Fruit fly (Drosophila melanogaster) whole organism, embryonic: ENCODE results near the gene CG6933.
A peak's percentile ranks its signal among the peaks of the same experiment; 100 is the strongest.

Experiments used
- Adf1 ChIP-seq: fragments of 200-800 bp; sonication (Bioruptor generic); IDR thresholded peaks from 2 replicates; pipeline ENCODE4 v1.3.6; 2022; ENCODE audit warnings: missing biosample characterization, missing genetic modification characterization
- Aef1 ChIP-seq: fragments of 200-800 bp; sonication (Bioruptor generic); IDR thresholded peaks from 3 replicates; pipeline ENCODE4 v1.3.6; 2022; ENCODE audit warnings: missing biosample characterization, missing genetic modification characterization
- Antp ChIP-seq: fragments of 200-800 bp; sonication (Bioruptor generic); optimal IDR thresholded peaks from 3 replicates; lab custom pipeline; 2016; ENCODE audit warnings: missing biosample characterization, missing genetic modification characterization
- Atf-2 ChIP-seq: fragments of 200-800 bp; sonication (Bioruptor generic); optimal IDR thresholded peaks from 2 replicates; lab custom pipeline; 2016; ENCODE audit warnings: missing biosample characterization, missing genetic modification characterization
- Atf6 ChIP-seq: fragments of 200-800 bp; sonication (Bioruptor generic); IDR thresholded peaks from 2 replicates; pipeline ENCODE4 v1.3.6; 2022; ENCODE audit warnings: missing biosample characterization, missing genetic modification characterization
- CG10209 ChIP-seq: fragments of 200-800 bp; sonication (Bioruptor generic); optimal IDR thresholded peaks from 3 replicates; lab custom pipeline; 2017; ENCODE audit warnings: missing biosample characterization, mild to moderate bottlenecking, missing genetic modification characterization, missing genetic modification reagents
- CG1024 ChIP-seq: fragments of 200-800 bp; sonication (Bioruptor generic); IDR thresholded peaks from 2 replicates; pipeline ENCODE4 v1.3.6; 2022; ENCODE audit warnings: missing biosample characterization, missing genetic modification characterization
- CG10431 ChIP-seq: fragments of 200-800 bp; sonication (Bioruptor generic); optimal IDR thresholded peaks from 3 replicates; lab custom pipeline; 2018; ENCODE audit warnings: missing biosample characterization, mild to moderate bottlenecking, missing genetic modification characterization
- CG10565 ChIP-seq: fragments of 200-800 bp; sonication (Bioruptor generic); optimal IDR thresholded peaks from 3 replicates; lab custom pipeline; 2016; ENCODE audit warnings: missing biosample characterization, mild to moderate bottlenecking, missing genetic modification characterization
- CG12155 ChIP-seq: fragments of 200-800 bp; sonication (Bioruptor generic); optimal IDR thresholded peaks from 3 replicates; lab custom pipeline; 2016; ENCODE audit warnings: missing biosample characterization, missing genetic modification characterization
- CG12391 ChIP-seq: fragments of 200-800 bp; sonication (Bioruptor generic); optimal IDR thresholded peaks from 3 replicates; lab custom pipeline; 2018; ENCODE audit warnings: missing biosample characterization, mild to moderate bottlenecking, missing genetic modification characterization, moderate library complexity
- CG12942 ChIP-seq: fragments of 200-800 bp; sonication (Bioruptor generic); optimal IDR thresholded peaks from 3 replicates; lab custom pipeline; 2016; ENCODE audit warnings: missing biosample characterization, missing genetic modification characterization
- CG2199 ChIP-seq: fragments of 200-800 bp; sonication (Bioruptor generic); IDR thresholded peaks from 3 replicates; pipeline ENCODE4 v1.3.6; 2022; ENCODE audit warnings: missing biosample characterization, missing genetic modification characterization
- CG2678 ChIP-seq: fragments of 200-800 bp; sonication (Bioruptor generic); optimal IDR thresholded peaks from 3 replicates; lab custom pipeline; 2019; ENCODE audit warnings: missing biosample characterization, mild to moderate bottlenecking, missing genetic modification characterization, moderate library complexity
- CG2875 ChIP-seq: fragments of 200-800 bp; sonication (Bioruptor generic); optimal IDR thresholded peaks from 2 replicates; lab custom pipeline; 2017; ENCODE audit warnings: missing biosample characterization, mild to moderate bottlenecking, missing genetic modification characterization, missing genetic modification reagents
- CG30020 ChIP-seq: fragments of 200-800 bp; optimal IDR thresholded peaks from 2 replicates; lab custom pipeline; 2019; ENCODE audit warnings: missing biosample characterization, mild to moderate bottlenecking, missing genetic modification characterization, moderate library complexity
- CG30403 ChIP-seq: fragments of 200-800 bp; sonication (Bioruptor generic); optimal IDR thresholded peaks from 3 replicates; lab custom pipeline; 2016; ENCODE audit warnings: missing biosample characterization, missing genetic modification characterization
- CG31224 ChIP-seq: fragments of 200-800 bp; sonication (Bioruptor generic); IDR thresholded peaks from 2 replicates; pipeline ENCODE4 v1.3.6; 2022; ENCODE audit warnings: missing biosample characterization, missing genetic modification characterization
- CG34376 ChIP-seq: fragments of 200-800 bp; sonication (Bioruptor generic); optimal IDR thresholded peaks from 2 replicates; lab custom pipeline; 2018; ENCODE audit warnings: missing biosample characterization, mild to moderate bottlenecking, missing genetic modification characterization
- CG4707 ChIP-seq: fragments of 200-800 bp; sonication (Bioruptor generic); optimal IDR thresholded peaks from 2 replicates; lab custom pipeline; 2018; ENCODE audit warnings: missing biosample characterization, mild to moderate bottlenecking, missing genetic modification characterization, moderate library complexity
- CG4730 ChIP-seq: fragments of 200-800 bp; sonication (Bioruptor generic); IDR thresholded peaks from 2 replicates; pipeline ENCODE4 v1.3.6; 2022; ENCODE audit warnings: missing biosample characterization, missing genetic modification characterization
- CG4820 ChIP-seq: fragments of 200-800 bp; sonication (Bioruptor generic); optimal IDR thresholded peaks from 3 replicates; lab custom pipeline; 2016; ENCODE audit warnings: missing biosample characterization, missing genetic modification characterization
- CG8478 ChIP-seq: fragments of >200 bp; optimal IDR thresholded peaks from 2 replicates; lab custom pipeline; 2018
- CG9215 ChIP-seq: fragments of 200-800 bp; sonication (Bioruptor generic); IDR thresholded peaks from 2 replicates; pipeline ENCODE4 v1.3.6; 2022; ENCODE audit warnings: missing biosample characterization, missing genetic modification characterization
- CG9817 ChIP-seq: fragments of 200-800 bp; sonication (Bioruptor generic); optimal IDR thresholded peaks from 2 replicates; lab custom pipeline; 2018; ENCODE audit warnings: missing biosample characterization, mild to moderate bottlenecking, missing genetic modification characterization, moderate library complexity
- Dref ChIP-seq: fragments of 200-800 bp; sonication (Bioruptor generic); IDR thresholded peaks from 2 replicates; pipeline ENCODE4 v1.3.6; 2022; ENCODE audit warnings: missing biosample characterization, missing genetic modification characterization
- Fer1 ChIP-seq: fragments of 200-800 bp; sonication (Bioruptor generic); optimal IDR thresholded peaks from 2 replicates; lab custom pipeline; 2017; ENCODE audit warnings: missing biosample characterization, mild to moderate bottlenecking, missing genetic modification characterization
- Hmr ChIP-seq: fragments of 200-800 bp; sonication (Bioruptor generic); optimal IDR thresholded peaks from 3 replicates; lab custom pipeline; 2017; ENCODE audit warnings: mild to moderate bottlenecking, missing biosample characterization, missing genetic modification reagents, missing genetic modification characterization
- Hr51 ChIP-seq, 2 experiments: fragments of 200-800 bp; sonication (Bioruptor generic); optimal IDR thresholded peaks; 2 replicates in 1 of 2; 3 replicates in 1 of 2; lab custom pipeline; 2016 to 2018; ENCODE audit warnings: missing biosample characterization in 2 of 2, missing genetic modification characterization in 2 of 2, mild to moderate bottlenecking in 1 of 2, moderate library complexity in 1 of 2
- MBD-R2 ChIP-seq: fragments of 200-800 bp; sonication (Bioruptor generic); IDR thresholded peaks from 2 replicates; pipeline ENCODE4 v1.3.6; 2022; ENCODE audit warnings: missing biosample characterization, missing genetic modification characterization
- Meics ChIP-seq: fragments of 200-800 bp; sonication (Bioruptor generic); optimal IDR thresholded peaks from 2 replicates; lab custom pipeline; 2017; ENCODE audit warnings: missing biosample characterization, mild to moderate bottlenecking, missing genetic modification characterization
- PHDP ChIP-seq: fragments of 200-800 bp; sonication (Bioruptor generic); optimal IDR thresholded peaks from 3 replicates; lab custom pipeline; 2018; ENCODE audit warnings: missing biosample characterization, mild to moderate bottlenecking, missing genetic modification characterization, moderate library complexity
- Rfx ChIP-seq: fragments of 200-800 bp; sonication (Bioruptor generic); IDR thresholded peaks from 2 replicates; pipeline ENCODE4 v1.3.6; 2022; ENCODE audit warnings: missing biosample characterization, missing genetic modification characterization
- ash1 ChIP-seq: fragments of 200-800 bp; sonication (Bioruptor generic); optimal IDR thresholded peaks from 2 replicates; lab custom pipeline; 2018; ENCODE audit warnings: missing biosample characterization, mild to moderate bottlenecking, missing genetic modification characterization
- ewg ChIP-seq: fragments of 200-800 bp; sonication (Bioruptor generic); optimal IDR thresholded peaks from 3 replicates; lab custom pipeline; 2017; ENCODE audit warnings: mild to moderate bottlenecking, missing biosample characterization, missing genetic modification reagents, missing genetic modification characterization
- exex ChIP-seq: fragments of 200-800 bp; sonication (Bioruptor generic); optimal IDR thresholded peaks from 4 replicates; lab custom pipeline; 2018; ENCODE audit warnings: missing biosample characterization, mild to moderate bottlenecking, missing genetic modification characterization, moderate library complexity
- eyg ChIP-seq: fragments of 200-800 bp; sonication (Bioruptor generic); optimal IDR thresholded peaks from 3 replicates; lab custom pipeline; 2016; ENCODE audit warnings: missing biosample characterization, missing genetic modification characterization
- fd64A ChIP-seq: fragments of 200-800 bp; sonication (Bioruptor generic); optimal IDR thresholded peaks from 3 replicates; lab custom pipeline; 2018; ENCODE audit warnings: missing biosample characterization, mild to moderate bottlenecking, missing genetic modification characterization
- ken ChIP-seq: fragments of 200-800 bp; sonication (Bioruptor generic); IDR thresholded peaks from 3 replicates; pipeline ENCODE4 v1.3.6; 2022; ENCODE audit warnings: missing biosample characterization, missing genetic modification characterization
- kni ChIP-seq: fragments of 200-800 bp; sonication (Bioruptor generic); optimal IDR thresholded peaks from 3 replicates; lab custom pipeline; 2017; ENCODE audit warnings: mild to moderate bottlenecking, missing biosample characterization, missing genetic modification reagents, missing genetic modification characterization
- lmd ChIP-seq: fragments of 200-800 bp; sonication (Bioruptor generic); IDR thresholded peaks from 2 replicates; pipeline ENCODE4 v1.3.6; 2022; ENCODE audit warnings: missing biosample characterization, missing genetic modification characterization
- nerfin-2 ChIP-seq: fragments of 200-800 bp; sonication (Bioruptor generic); IDR thresholded peaks from 2 replicates; pipeline ENCODE4 v1.3.6; 2022; ENCODE audit warnings: missing biosample characterization, missing genetic modification characterization; ENCODE audit not compliant: partially characterized antibody
- ro ChIP-seq: fragments of 200-800 bp; sonication (Bioruptor generic); IDR thresholded peaks from 2 replicates; pipeline ENCODE4 v1.3.6; 2022; ENCODE audit warnings: missing biosample characterization, missing genetic modification characterization
- row ChIP-seq: fragments of 200-800 bp; sonication (Bioruptor generic); IDR thresholded peaks from 3 replicates; pipeline ENCODE4 v1.3.6; 2022; ENCODE audit warnings: missing biosample characterization, missing genetic modification characterization
- salm ChIP-seq: fragments of 200-800 bp; sonication (Bioruptor generic); optimal IDR thresholded peaks from 2 replicates; lab custom pipeline; 2018; ENCODE audit warnings: missing biosample characterization, mild to moderate bottlenecking, missing genetic modification characterization
- sens ChIP-seq: fragments of 200-800 bp; sonication (Bioruptor generic); peaks from one replicate; lab custom pipeline; 2016; ENCODE audit warnings: missing biosample characterization, missing genetic modification characterization
- slp2 ChIP-seq: fragments of 200-800 bp; sonication (Bioruptor generic); optimal IDR thresholded peaks from 2 replicates; lab custom pipeline; 2016; ENCODE audit warnings: missing biosample characterization, missing genetic modification characterization
- sug ChIP-seq: fragments of 200-800 bp; optimal IDR thresholded peaks from 2 replicates; lab custom pipeline; 2019; ENCODE audit warnings: missing biosample characterization, mild to moderate bottlenecking, missing genetic modification characterization, moderate library complexity
- tgo ChIP-seq: fragments of 200-800 bp; sonication (Bioruptor generic); IDR thresholded peaks from 3 replicates; pipeline ENCODE4 v1.3.6; 2022; ENCODE audit warnings: missing biosample characterization, missing genetic modification characterization
- tin ChIP-seq: fragments of 200-800 bp; sonication (Bioruptor generic); optimal IDR thresholded peaks from 3 replicates; lab custom pipeline; 2016; ENCODE audit warnings: missing biosample characterization, missing genetic modification characterization
- toy ChIP-seq: fragments of 200-800 bp; sonication (Bioruptor generic); IDR thresholded peaks from 2 replicates; pipeline ENCODE4 v1.3.6; 2022; ENCODE audit warnings: missing biosample characterization, missing genetic modification characterization

Gene CG6933

DNA sequence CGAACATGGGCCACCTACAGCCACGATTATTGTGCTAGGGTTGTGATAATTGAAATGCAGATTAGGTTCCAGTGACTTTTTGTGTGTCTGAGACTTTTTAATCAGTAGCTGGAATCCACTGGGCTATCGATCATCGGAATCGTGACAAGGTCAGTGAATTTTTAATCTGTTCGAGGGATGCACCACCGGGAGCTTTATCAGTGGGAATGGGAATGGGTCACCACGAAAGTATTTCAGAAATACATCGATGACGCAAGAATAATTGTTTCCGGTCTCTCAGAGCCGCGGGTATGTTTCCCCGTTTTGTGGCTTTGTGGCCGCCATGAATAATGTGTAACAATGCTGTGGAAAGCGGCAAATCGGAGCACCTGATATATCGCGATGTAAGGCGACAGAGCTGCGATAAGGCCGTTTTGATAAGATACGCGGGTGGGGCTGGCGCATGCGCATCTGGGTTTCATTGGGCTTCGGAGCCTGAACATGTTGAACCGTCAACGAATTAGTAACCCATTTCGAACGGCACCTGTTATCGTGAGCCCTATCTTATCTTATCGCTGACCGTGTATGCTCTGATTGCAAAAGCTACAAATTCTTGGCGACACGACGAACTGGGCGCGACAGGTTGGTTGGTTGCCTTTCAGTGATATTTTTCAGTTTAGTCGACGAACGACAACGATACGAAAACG lies 32.2 kb downstream of the CG6933 start, which contains the start of gene Ssk:
Ssk (plus strand) TSS at position 638 of the 686 bp plus-strand sequence.
- TF ChIP-seq CG10431 (GFP tag; lab: Kevin White, UChicago) (no peak), slp2 (GFP tag; lab: Kevin White, UChicago) (no peak), CG30403 (GFP tag; lab: Kevin White, UChicago) (no peak), CG4820 (GFP tag; lab: Kevin White, UChicago) (no peak), tin (no peak), ro (GFP tag; lab: Robert Waterston, UW) (no peak), Atf-2 (GFP tag; lab: Kevin White, UChicago) (no peak), kni (GFP tag; lab: Kevin White, UChicago) (no peak), CG10209 (no peak), MBD-R2 (GFP tag; lab: Robert Waterston, UW) (0 out of 2 replicates have a peak, but pooled peaks have one; percentile 9), ewg (GFP tag; lab: Kevin White, UChicago) (no peak), ash1 (GFP tag; lab: Kevin White, UChicago) (no peak), CG10565 (GFP tag; lab: Kevin White, UChicago) (no peak), salm (peak; percentile 20), Atf6 (GFP tag; lab: Robert Waterston, UW) (peak; percentile 73; the same call in 1 of the 2 replicates), lmd (GFP tag; lab: Robert Waterston, UW) (no peak), tgo (GFP tag; lab: Robert Waterston, UW) (no peak), eyg (no peak), CG9817 (tag; lab: Kevin White, UChicago) (no peak), CG2875 (no peak), PHDP (tag; lab: Kevin White, UChicago) (peak; percentile 12), CG34376 (GFP tag; lab: Kevin White, UChicago) (peak; percentile 82), Antp (no peak), CG1024 (GFP tag; lab: Robert Waterston, UW) (no peak), Dref (GFP tag; lab: Robert Waterston, UW) (no peak), Fer1 (GFP tag; lab: Kevin White, UChicago) (peak; percentile 43), Meics (GFP tag; lab: Kevin White, UChicago) (no peak), CG2199 (GFP tag; lab: Robert Waterston, UW) (0 out of 3 replicates have a peak, but pooled peaks have one; percentile 44), sug (peak; percentile 81), sens (GFP tag; lab: Kevin White, UChicago) (peak; percentile 28), Rfx (GFP tag; lab: Robert Waterston, UW) (peak; percentile 12; the same call in 1 of the 2 replicates), row (GFP tag; lab: Robert Waterston, UW) (no peak), ken (0 out of 3 replicates have a peak, but pooled peaks have one; percentile 22), CG31224 (GFP tag; lab: Robert Waterston, UW) (no peak), CG12155 (GFP tag; lab: Kevin White, UChicago) (no peak), Aef1 (no peak), CG4707 (GFP tag; lab: Kevin White, UChicago) (no peak), toy (no peak), CG9215 (GFP tag; lab: Robert Waterston, UW) (no peak), CG8478 (lab: Kevin White, UChicago) (no peak), CG30020 (tag; lab: Kevin White, UChicago) (no peak), exex (tag; lab: Kevin White, UChicago) (peak; percentile 90), Hmr (peak; percentile 54), fd64A (GFP tag; lab: Kevin White, UChicago) (no peak), CG4730 (GFP tag; lab: Robert Waterston, UW) (no peak), nerfin-2 (no peak), CG2678 (tag; lab: Kevin White, UChicago) (no peak), Hr51 (GFP tag; optimal IDR thresholded peaks at IDR 0.05; lab: Kevin White, UChicago) (no peak), CG12391 (tag; lab: Kevin White, UChicago) (no peak), CG12942 (no peak), Adf1 (GFP tag; lab: Robert Waterston, UW) (peak; percentile 56; the same call in 1 of the 2 replicates)
